Worm (Caenorhabditis elegans) whole organism, L4 larva: ENCODE results near the gene acr-20.

Experiments used
- D1046.2 ChIP-seq: fragments of 200-800 bp; sonication (Bioruptor generic); IDR thresholded peaks from 2 replicates; pipeline ENCODE4 v1.3.6; 2022; ENCODE audit warnings: missing genetic modification characterization, missing compliant biosample characterization
- F10B5.3 ChIP-seq: sonication (generic microtip); optimal IDR thresholded peaks from 2 replicates; lab custom pipeline; 2016; ENCODE audit warnings: mild to moderate bottlenecking, missing genetic modification characterization, missing compliant biosample characterization
- F26F4.8 ChIP-seq: fragments of 200-800 bp; sonication (Bioruptor generic); conservative IDR thresholded peaks from 2 replicates; pipeline ENCODE4 v1.3.6; 2022; ENCODE audit warnings: missing genetic modification characterization, missing compliant biosample characterization
- F37D6.2 ChIP-seq: sonication (generic microtip); optimal IDR thresholded peaks from 2 replicates; lab custom pipeline; 2016; ENCODE audit warnings: mild to moderate bottlenecking, missing genetic modification characterization, missing compliant biosample characterization
- F49E8.2 ChIP-seq: sonication (generic microtip); optimal IDR thresholded peaks from 2 replicates; lab custom pipeline; 2016; ENCODE audit warnings: missing compliant biosample characterization, mild to moderate bottlenecking, missing genetic modification characterization, borderline replicate concordance
- T26A8.4 ChIP-seq: fragments of 200-800 bp; sonication (Bioruptor generic); IDR thresholded peaks from 2 replicates; pipeline ENCODE4 v1.3.6; 2022; ENCODE audit warnings: missing genetic modification characterization, missing compliant biosample characterization
- ZK337.2 ChIP-seq: fragments of 200-800 bp; sonication (Bioruptor generic); IDR thresholded peaks from 2 replicates; pipeline ENCODE4 v1.3.6; 2022; ENCODE audit warnings: missing genetic modification reagents, missing genetic modification characterization, missing compliant biosample characterization
- ZK546.5 ChIP-seq, 2 experiments: sonication (generic microtip); optimal IDR thresholded peaks; 2 replicates each; lab custom pipeline; 2017; ENCODE audit warnings: missing biosample characterization in 2 of 2, missing genetic modification characterization in 2 of 2
- aha-1 ChIP-seq: fragments of 150-350 bp; peaks from one replicate; lab custom pipeline; 2014; ENCODE audit warnings: missing biosample characterization, missing genetic modification characterization
- ama-1 ChIP-seq: fragments of 150-350 bp; optimal IDR thresholded peaks from 2 replicates; lab custom pipeline; 2014; ENCODE audit warnings: inconsistent platforms, mixed read lengths
- arid-1 ChIP-seq: fragments of 200-800 bp; sonication (Bioruptor generic); conservative IDR thresholded peaks from 2 replicates; pipeline ENCODE4 v1.3.6; 2022; ENCODE audit warnings: missing genetic modification reagents, missing genetic modification characterization, missing compliant biosample characterization
- ceh-20 ChIP-seq: fragments of 200-800 bp; sonication (Bioruptor generic); IDR thresholded peaks from 2 replicates; pipeline ENCODE4 v1.3.6; 2022; ENCODE audit warnings: missing genetic modification reagents, missing genetic modification characterization, missing compliant biosample characterization
- ceh-44 ChIP-seq: fragments of 200-800 bp; sonication (Bioruptor generic); IDR thresholded peaks from 2 replicates; pipeline ENCODE4 v1.3.6; 2022; ENCODE audit warnings: missing genetic modification reagents, missing genetic modification characterization, missing compliant biosample characterization
- ces-1 ChIP-seq: fragments of 150-350 bp; sonication (generic microtip); optimal IDR thresholded peaks from 4 replicates; lab custom pipeline; 2014; ENCODE audit warnings: missing biosample characterization, missing genetic modification reagents, missing genetic modification characterization
- daf-19 ChIP-seq: fragments of 200-800 bp; sonication (Bioruptor generic); conservative IDR thresholded peaks from 2 replicates; pipeline ENCODE4 v1.3.6; 2022; ENCODE audit warnings: missing genetic modification characterization, missing compliant biosample characterization
- daf-8 ChIP-seq: fragments of 200-800 bp; sonication (Bioruptor generic); IDR thresholded peaks from 2 replicates; pipeline ENCODE4 v1.3.6; 2022; ENCODE audit warnings: missing genetic modification characterization, missing compliant biosample characterization
- dmd-8 ChIP-seq: fragments of 200-800 bp; sonication (Bioruptor generic); IDR thresholded peaks from 2 replicates; pipeline ENCODE4 v1.3.6; 2022; ENCODE audit warnings: missing genetic modification characterization, missing compliant biosample characterization
- dpl-1 ChIP-seq: fragments of 150-350 bp; optimal IDR thresholded peaks from 2 replicates; lab custom pipeline; 2014; ENCODE audit warnings: missing biosample characterization, missing genetic modification reagents, missing genetic modification characterization
- egl-27 ChIP-seq: sonication (generic microtip); optimal IDR thresholded peaks from 3 replicates; lab custom pipeline; 2017; ENCODE audit warnings: missing biosample characterization, missing genetic modification reagents, missing genetic modification characterization
- egl-43 ChIP-seq: fragments of 200-800 bp; sonication (Bioruptor generic); IDR thresholded peaks from 2 replicates; pipeline ENCODE4 v1.3.6; 2022; ENCODE audit warnings: missing genetic modification reagents, missing genetic modification characterization, missing compliant biosample characterization
- fos-1 ChIP-seq: fragments of 150-350 bp; optimal IDR thresholded peaks from 2 replicates; lab custom pipeline; 2014; ENCODE audit warnings: missing biosample characterization, missing genetic modification characterization
- hlh-11 ChIP-seq: fragments of 200-800 bp; sonication (Bioruptor generic); optimal IDR thresholded peaks from 2 replicates; lab custom pipeline; 2018; ENCODE audit warnings: mild to moderate bottlenecking, missing genetic modification characterization, missing compliant biosample characterization
- lim-7 ChIP-seq: fragments of 200-800 bp; sonication (Bioruptor generic); IDR thresholded peaks from 2 replicates; pipeline ENCODE4 v1.3.6; 2022; ENCODE audit warnings: missing genetic modification characterization, missing compliant biosample characterization
- lin-1 ChIP-seq: fragments of 200-800 bp; sonication (Bioruptor generic); IDR thresholded peaks from 2 replicates; pipeline ENCODE4 v1.3.6; 2022; ENCODE audit warnings: missing genetic modification reagents, missing genetic modification characterization, missing compliant biosample characterization
- lin-38 ChIP-seq: fragments of 200-800 bp; sonication (Bioruptor generic); IDR thresholded peaks from 2 replicates; pipeline ENCODE4 v1.3.6; 2022; ENCODE audit warnings: missing genetic modification reagents, missing genetic modification characterization, missing compliant biosample characterization
- lir-3 ChIP-seq: sonication (generic microtip); optimal IDR thresholded peaks from 2 replicates; lab custom pipeline; 2016; ENCODE audit warnings: mild to moderate bottlenecking, missing genetic modification characterization, missing compliant biosample characterization
- lsy-2 ChIP-seq, 2 experiments: fragments of 150-350 bp in 1 of 2; sonication (generic microtip) in 1 of 2; optimal IDR thresholded peaks; 2 replicates each; lab custom pipeline; 2014 to 2017; ENCODE audit warnings: missing biosample characterization in 2 of 2, missing genetic modification characterization in 2 of 2
- mep-1 ChIP-seq: fragments of 150-350 bp; sonication (generic microtip); optimal IDR thresholded peaks from 3 replicates; lab custom pipeline; 2014; ENCODE audit warnings: missing biosample characterization, missing genetic modification characterization
- mxl-3 ChIP-seq: fragments of 200-800 bp; sonication (Bioruptor generic); optimal IDR thresholded peaks from 2 replicates; lab custom pipeline; 2018; ENCODE audit warnings: mild to moderate bottlenecking, missing genetic modification characterization, missing compliant biosample characterization
- nhr-102 ChIP-seq: sonication (generic microtip); optimal IDR thresholded peaks from 2 replicates; lab custom pipeline; 2016; ENCODE audit warnings: mild to moderate bottlenecking, missing genetic modification characterization, moderate library complexity, missing compliant biosample characterization
- nhr-28 ChIP-seq: fragments of 150-350 bp; optimal IDR thresholded peaks from 2 replicates; lab custom pipeline; 2014; ENCODE audit warnings: missing biosample characterization, missing genetic modification characterization
- nhr-41 ChIP-seq: fragments of 200-800 bp; sonication (Bioruptor generic); IDR thresholded peaks from 2 replicates; pipeline ENCODE4 v1.3.6; 2022; ENCODE audit warnings: missing genetic modification reagents, missing genetic modification characterization, missing compliant biosample characterization
- pha-4 ChIP-seq, 2 experiments: fragments of 150-350 bp in 1 of 2; fragments of 200-800 bp in 1 of 2; sonication (Bioruptor generic) in 1 of 2; IDR thresholded peaks in 1 of 2; optimal IDR thresholded peaks in 1 of 2; 2 replicates each; pipeline versions ENCODE4 v1.3.6 to Lab custom; 2014 to 2022; ENCODE audit warnings: missing genetic modification characterization in 2 of 2, missing genetic modification reagents in 2 of 2, missing biosample characterization in 1 of 2, missing compliant biosample characterization in 1 of 2
- set-16 ChIP-seq: fragments of 200-800 bp; sonication (Bioruptor generic); IDR thresholded peaks from 2 replicates; pipeline ENCODE4 v1.3.6; 2022; ENCODE audit warnings: missing genetic modification reagents, missing genetic modification characterization, missing compliant biosample characterization
- snpc-4 ChIP-seq: fragments of 150-350 bp; optimal IDR thresholded peaks from 2 replicates; lab custom pipeline; 2014; ENCODE audit warnings: missing biosample characterization, missing genetic modification characterization
- spr-1 ChIP-seq: sonication (generic microtip); optimal IDR thresholded peaks from 2 replicates; lab custom pipeline; 2016; ENCODE audit warnings: mild to moderate bottlenecking, missing genetic modification characterization, missing compliant biosample characterization
- tra-1 ChIP-seq: fragments of 200-800 bp; sonication (Bioruptor generic); IDR thresholded peaks from 2 replicates; pipeline ENCODE4 v1.3.6; 2022; ENCODE audit warnings: missing genetic modification reagents, missing genetic modification characterization, missing compliant biosample characterization
- vab-7 ChIP-seq: fragments of 200-800 bp; sonication (Bioruptor generic); IDR thresholded peaks from 2 replicates; pipeline ENCODE4 v1.3.6; 2022; ENCODE audit warnings: missing genetic modification reagents, missing genetic modification characterization, missing compliant biosample characterization
- zfp-3 ChIP-seq: fragments of 200-800 bp; sonication (Bioruptor generic); conservative IDR thresholded peaks from 2 replicates; pipeline ENCODE4 v1.3.6; 2022; ENCODE audit warnings: missing genetic modification reagents, missing genetic modification characterization, missing compliant biosample characterization
- ztf-11 ChIP-seq: fragments of 150-350 bp; optimal IDR thresholded peaks from 2 replicates; lab custom pipeline; 2014; ENCODE audit warnings: missing biosample characterization, missing genetic modification characterization

Gene acr-20

DNA sequence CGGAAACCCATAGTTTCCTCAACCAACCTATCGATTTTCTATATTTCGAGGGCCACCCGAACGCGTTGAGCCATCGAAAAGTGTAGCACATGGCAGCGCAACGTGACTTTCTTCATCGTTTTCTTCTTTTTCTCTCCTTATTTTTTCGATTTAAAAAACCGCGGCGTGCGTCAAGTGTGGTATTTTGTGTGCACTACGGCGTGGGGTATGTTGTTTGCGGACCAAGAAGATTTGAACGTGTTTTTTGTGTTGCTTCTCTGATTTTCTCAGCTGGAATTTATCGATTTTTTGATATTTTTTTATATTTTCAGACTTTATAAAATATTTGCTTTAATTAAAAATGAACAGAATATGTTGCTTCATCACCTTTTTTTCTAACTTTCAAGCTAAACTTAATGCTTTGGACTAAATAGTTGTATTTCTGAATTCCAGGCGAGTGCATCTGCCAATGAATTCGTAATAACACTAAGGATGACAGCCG is 19.7 kb downstream of the acr-20 start, which contains the start of the genes agl-1 and pfs-2 (continued):
- no peak for TF ChIP-seq ceh-44
- TF ChIP-seq ztf-11 (tag; lab: Kevin White, UChicago), result no peak
- no peak for TF ChIP-seq F10B5.3 (tag; lab: Kevin White, UChicago)
- TF ChIP-seq dpl-1 (GFP tag; lab: Kevin White, UChicago), result peak; percentile 93
- TF ChIP-seq zfp-3 (GFP tag; lab: Robert Waterston, UW), result no peak; the same call in 1 of the 2 replicates
- TF ChIP-seq nhr-41 (GFP tag; lab: Robert Waterston, UW), result no peak
- TF ChIP-seq T26A8.4 (GFP tag; lab: Robert Waterston, UW), result 0 out of 2 replicates have a peak, but pooled peaks have one; percentile 24
- peak; percentile 19; the same call in 1 of the 2 replicates for TF ChIP-seq lim-7 (GFP tag; lab: Robert Waterston, UW)
- no peak for TF ChIP-seq arid-1 (GFP tag; lab: Robert Waterston, UW)
- no peak for TF ChIP-seq fos-1 (tag; lab: Kevin White, UChicago)
- peak; percentile 85 for TF ChIP-seq mep-1 (tag; lab: Kevin White, UChicago)
- TF ChIP-seq spr-1 (tag; lab: Kevin White, UChicago), result peak; percentile 50
- no peak for TF ChIP-seq ama-1 (lab: Kevin White, UChicago)
- TF ChIP-seq ZK546.5 (tag; optimal IDR thresholded peaks at IDR 0.05; lab: Kevin White, UChicago), result peak in 1 of 2 experiments; percentile 58
- no peak for TF ChIP-seq lin-1
- TF ChIP-seq F37D6.2 (tag; lab: Kevin White, UChicago), result peak; percentile 9
- TF ChIP-seq ZK337.2 (GFP tag; lab: Robert Waterston, UW), result no peak
- no peak for TF ChIP-seq F26F4.8
- no peak for TF ChIP-seq D1046.2 (GFP tag; lab: Robert Waterston, UW)
- TF ChIP-seq daf-19, result no peak
- 0 out of 2 replicates have a peak, but pooled peaks have one; percentile 30 for TF ChIP-seq ceh-20
- TF ChIP-seq lsy-2 (tag; optimal IDR thresholded peaks at IDR 0.05; lab: Kevin White, UChicago), result peak; percentile 27 to 93
- TF ChIP-seq pha-4 (GFP tag; IDR thresholded peaks at IDR 0.05; lab: Robert Waterston, UW), result no peak
- TF ChIP-seq pha-4 (tag; optimal IDR thresholded peaks at IDR 0.05; lab: Kevin White, UChicago), result peak; percentile 65
- TF ChIP-seq mxl-3 (GFP tag; lab: Kevin White, UChicago), result peak; percentile 78
- TF ChIP-seq daf-8 (GFP tag; lab: Robert Waterston, UW), result no peak

DNA sequence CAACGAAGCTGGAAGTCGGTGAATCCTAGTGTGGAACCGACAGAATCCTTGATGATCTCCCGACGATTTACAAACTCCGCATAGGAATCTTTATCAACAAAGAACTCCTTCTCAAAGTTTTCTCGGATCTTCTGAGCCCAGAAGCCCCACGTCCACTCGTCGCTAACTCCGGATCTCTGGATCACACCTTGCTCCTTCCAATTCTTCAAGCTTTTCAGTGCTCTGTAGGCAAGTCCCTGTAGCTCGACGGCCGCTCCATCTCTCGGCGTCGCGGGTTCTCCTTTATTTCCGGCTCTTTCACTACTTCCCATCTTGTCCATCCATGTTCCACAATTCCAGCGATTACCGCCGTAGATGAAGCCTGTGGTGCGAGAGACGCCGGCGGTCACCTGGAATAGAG is 26.3 kb downstream of the acr-20 start:
- TF ChIP-seq snpc-4 (tag; lab: Kevin White, UChicago), result no peak
- no peak for TF ChIP-seq nhr-102 (tag; lab: Kevin White, UChicago)
- no peak for TF ChIP-seq nhr-28 (tag; lab: Kevin White, UChicago)
- TF ChIP-seq hlh-11 (tag; lab: Kevin White, UChicago), result no peak
- no peak for TF ChIP-seq mep-1 (tag; lab: Kevin White, UChicago)
- TF ChIP-seq set-16, result peak; percentile 36; the same call in 1 of the 2 replicates
- TF ChIP-seq tra-1 (GFP tag; lab: Robert Waterston, UW), result no peak
- TF ChIP-seq lir-3 (tag; lab: Kevin White, UChicago), result no peak
- no peak for TF ChIP-seq ces-1 (GFP tag; lab: Kevin White, UChicago)
- TF ChIP-seq F49E8.2 (tag; lab: Kevin White, UChicago), result no peak
- TF ChIP-seq egl-43 (GFP tag; lab: Robert Waterston, UW), result no peak
- 0 out of 2 replicates have a peak, but pooled peaks have one; percentile 7 for TF ChIP-seq dmd-8 (GFP tag; lab: Robert Waterston, UW)
- TF ChIP-seq aha-1 (tag; lab: Kevin White, UChicago), result peak; percentile 94
- TF ChIP-seq vab-7, result no peak
- no peak for TF ChIP-seq egl-27 (tag; lab: Kevin White, UChicago)
- TF ChIP-seq lin-38 (GFP tag; lab: Robert Waterston, UW), result no peak
- no peak for TF ChIP-seq lsy-2 (tag; optimal IDR thresholded peaks at IDR 0.05; lab: Kevin White, UChicago)
- TF ChIP-seq lin-1, result no peak
